Worm (Caenorhabditis elegans): Measurements from ENCODE around the gene mep-1.

The mep-1 gene

DNA sequence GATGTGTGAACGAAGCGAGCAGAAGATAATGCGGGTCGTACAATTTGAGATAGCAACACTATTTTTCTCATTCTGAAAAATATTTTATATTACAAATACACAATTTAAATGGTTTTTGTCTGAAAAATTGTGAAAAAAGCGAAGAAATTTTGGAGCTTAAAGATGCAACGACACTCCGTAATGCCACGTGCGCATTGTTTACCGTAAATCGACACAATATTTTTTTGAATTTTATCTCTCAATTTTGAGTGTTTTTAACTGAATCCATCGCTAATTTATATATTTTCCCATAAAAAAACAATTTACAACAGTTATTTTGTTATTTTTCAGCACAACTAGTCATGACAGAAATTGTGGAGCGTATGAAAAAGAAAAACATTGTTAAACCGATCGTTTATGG is 3.5 kb upstream of the mep-1 start, which contains the start of the genes M04B2.4 and gfl-1 (continued):
- TF ChIP-seq nhr-77 (tag; optimal IDR thresholded peaks at IDR 0.05): peak; percentile 7
- TF ChIP-seq lin-14 (GFP tag; optimal IDR thresholded peaks at IDR 0.05): no peak
- no peak for TF ChIP-seq aha-1 (tag; optimal IDR thresholded peaks at IDR 0.05)
- TF ChIP-seq ces-1 (GFP tag; optimal IDR thresholded peaks at IDR 0.05): no peak
- peak; percentile 32 for TF ChIP-seq nhr-20 (tag; optimal IDR thresholded peaks at IDR 0.05)
- no peak for TF ChIP-seq elt-2 (tag; optimal IDR thresholded peaks at IDR 0.05)
- peak; percentile 13 for TF ChIP-seq lin-13 (GFP tag; optimal IDR thresholded peaks at IDR 0.05)
- no peak for TF ChIP-seq ceh-88 (GFP tag; IDR thresholded peaks at IDR 0.05)
- peak in 2 of 3 experiments; percentile 34 to 55 for TF ChIP-seq ceh-82 (tag; optimal IDR thresholded peaks at IDR 0.05)
- peak; percentile 40 for TF ChIP-seq tbx-2 (tag; optimal IDR thresholded peaks at IDR 0.05)
- TF ChIP-seq snu-23 (GFP tag; optimal IDR thresholded peaks at IDR 0.05): peak; percentile 59
- peak; percentile 35 for TF ChIP-seq irx-1 (tag; optimal IDR thresholded peaks at IDR 0.05)

DNA sequence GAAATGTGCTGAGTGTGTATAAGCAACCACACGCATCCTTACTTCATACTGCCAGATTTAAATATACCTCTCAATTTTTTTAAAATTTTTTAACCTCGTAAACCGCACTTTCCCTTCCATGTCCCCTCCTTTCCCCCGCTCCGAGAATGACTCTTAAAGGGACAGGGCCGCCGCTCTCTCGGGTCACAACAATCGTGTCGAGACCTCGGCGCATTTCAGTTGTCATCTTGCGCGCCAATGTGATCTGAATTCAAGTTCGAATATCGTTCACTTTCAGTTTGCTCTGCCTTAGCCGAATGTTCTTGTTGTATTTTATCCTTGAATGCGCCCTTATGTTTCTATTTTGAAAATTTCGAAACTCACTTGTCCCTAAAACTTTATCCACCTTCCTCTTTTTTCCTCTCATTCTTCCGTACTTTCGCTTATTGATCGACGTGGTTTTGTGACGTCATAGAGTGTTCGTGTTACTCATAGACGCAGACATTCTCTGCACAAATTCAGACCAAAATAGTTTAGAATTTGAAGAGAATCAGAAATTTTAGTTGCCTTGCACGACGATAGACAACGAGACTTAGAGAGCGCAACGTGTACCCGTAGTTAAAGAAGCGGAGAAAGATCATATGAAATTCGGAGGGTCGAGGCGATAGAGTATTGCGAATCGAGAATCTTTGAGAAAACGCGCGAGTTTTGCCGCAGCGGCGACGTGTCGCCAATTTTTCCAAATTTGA is 2.1 kb upstream of the mep-1 start:
- TF ChIP-seq unc-62 (GFP tag; optimal IDR thresholded peaks at IDR 0.05): no peak
- TF ChIP-seq unc-30 (tag; optimal IDR thresholded peaks at IDR 0.05): no peak
- TF ChIP-seq fkh-10 (GFP tag; optimal IDR thresholded peaks at IDR 0.05): peak; percentile 27
- no peak for TF ChIP-seq fkh-4 (tag; optimal IDR thresholded peaks at IDR 0.05; ENCODE audit: borderline replicate concordance)
- no peak for TF ChIP-seq zag-1 (tag; optimal IDR thresholded peaks at IDR 0.05)
- peak; percentile 70 for TF ChIP-seq nhr-19 (GFP tag; conservative IDR thresholded peaks at IDR 0.05)
- TF ChIP-seq isw-1 (GFP tag; IDR thresholded peaks at IDR 0.05): peak; percentile 34; the same call in 1 of the 2 replicates
- no peak for TF ChIP-seq sox-4 (tag; optimal IDR thresholded peaks at IDR 0.05)
- peak; percentile 76 to 88 for TF ChIP-seq efl-1 (optimal IDR thresholded peaks at IDR 0.05)
- TF ChIP-seq efl-1 (GFP tag; optimal IDR thresholded peaks at IDR 0.05 in 1 of 2): peak; percentile 39 to 90
- no peak for TF ChIP-seq tlp-1 (tag; optimal IDR thresholded peaks at IDR 0.05)
- TF ChIP-seq unc-98 (GFP tag; IDR thresholded peaks at IDR 0.05): no peak
- TF ChIP-seq elt-2 (tag; optimal IDR thresholded peaks at IDR 0.05): peak; percentile 27
- TF ChIP-seq elt-3 (tag; optimal IDR thresholded peaks at IDR 0.05): peak in 2 of 6 experiments; percentile 9 to 53
- TF ChIP-seq dpl-1 (GFP tag; optimal IDR thresholded peaks at IDR 0.05): peak; percentile 29 to 56 (median 55)
- TF ChIP-seq nhr-47 (tag; optimal IDR thresholded peaks at IDR 0.05): peak; percentile 80
- TF ChIP-seq unc-86 (tag; optimal IDR thresholded peaks at IDR 0.05): peak; percentile 39
- TF ChIP-seq lir-3 (tag; optimal IDR thresholded peaks at IDR 0.05; ENCODE audit: poor library complexity): peak; percentile 69
- TF ChIP-seq C04F5.9 (tag; optimal IDR thresholded peaks at IDR 0.05): no peak
- TF ChIP-seq efl-3 (GFP tag; optimal IDR thresholded peaks at IDR 0.05): no peak
- TF ChIP-seq aha-1 (tag; optimal IDR thresholded peaks at IDR 0.05): no peak
- TF ChIP-seq egl-13 (tag; optimal IDR thresholded peaks at IDR 0.05): no peak
- TF ChIP-seq blmp-1 (tag; optimal IDR thresholded peaks at IDR 0.05): peak; percentile 93
- no peak for TF ChIP-seq nhr-76 (tag; optimal IDR thresholded peaks at IDR 0.05)
- peak; percentile 48 for TF ChIP-seq nhr-90 (tag; optimal IDR thresholded peaks at IDR 0.05; ENCODE audit: poor library complexity)
- peak; percentile 76 for TF ChIP-seq fkh-8 (tag; optimal IDR thresholded peaks at IDR 0.05)
- no peak for TF ChIP-seq C34B4.2 (tag; optimal IDR thresholded peaks at IDR 0.05)
- peak; percentile 37 for TF ChIP-seq C16A3.4 (tag; optimal IDR thresholded peaks at IDR 0.05)
- no peak for TF ChIP-seq mab-9 (GFP tag; IDR thresholded peaks at IDR 0.05)
- TF ChIP-seq zip-4 (GFP tag; optimal IDR thresholded peaks at IDR 0.05): no peak
- peak; percentile 79 for TF ChIP-seq tbx-2 (tag; optimal IDR thresholded peaks at IDR 0.05)
- TF ChIP-seq rnt-1 (tag; optimal IDR thresholded peaks at IDR 0.05): peak; percentile 74
- peak; percentile 37 for TF ChIP-seq lin-13 (GFP tag; optimal IDR thresholded peaks at IDR 0.05)
- TF ChIP-seq unc-130 (tag; optimal IDR thresholded peaks at IDR 0.05): peak; percentile 49
- peak; percentile 95 for TF ChIP-seq nhr-85 (tag)
- peak; percentile 74 for TF ChIP-seq fos-1 (tag; optimal IDR thresholded peaks at IDR 0.05)
- TF ChIP-seq vab-15 (tag; optimal IDR thresholded peaks at IDR 0.05): peak; percentile 4
- TF ChIP-seq mef-2 (tag; optimal IDR thresholded peaks at IDR 0.05): peak; percentile 29
- TF ChIP-seq aly-2 (tag; optimal IDR thresholded peaks at IDR 0.05): peak; percentile 68
- TF ChIP-seq nhr-71 (tag; optimal IDR thresholded peaks at IDR 0.05): peak; percentile 90
- no peak for TF ChIP-seq snpc-4 (tag; optimal IDR thresholded peaks at IDR 0.05)
- TF ChIP-seq ces-1 (GFP tag; optimal IDR thresholded peaks at IDR 0.05): no peak
- peak; percentile 35 for TF ChIP-seq pax-3 (tag; optimal IDR thresholded peaks at IDR 0.05)

Data from whole organism, L1 larva.